Fruit fly (Drosophila melanogaster) whole organism, wandering third instar larva: ENCODE data around the gene Dscam4.

ENCODE experiments used
- Abd-B ChIP-seq: fragments of >200 bp; optimal IDR thresholded peaks from 2 replicates; lab custom pipeline; 2017; ENCODE audit warnings: missing biosample characterization, missing genetic modification characterization
- CG32264 ChIP-seq: fragments of 200-800 bp; sonication (Bioruptor generic); optimal IDR thresholded peaks from 2 replicates; lab custom pipeline; 2016; ENCODE audit warnings: missing biosample characterization, missing genetic modification characterization
- CrebA ChIP-seq: fragments of 200-800 bp; sonication (Bioruptor generic); optimal IDR thresholded peaks from 2 replicates; lab custom pipeline; 2016; ENCODE audit warnings: missing biosample characterization, mild to moderate bottlenecking, missing genetic modification characterization, borderline replicate concordance
- Dfd ChIP-seq: fragments of >200 bp; optimal IDR thresholded peaks from 2 replicates; lab custom pipeline; 2017; ENCODE audit warnings: missing biosample characterization, missing genetic modification characterization
- Dif ChIP-seq: fragments of 200-275, 200-300 bp; sonication (Bioruptor generic); optimal IDR thresholded peaks from 2 replicates; lab custom pipeline; 2018; ENCODE audit warnings: missing biosample characterization, missing genetic modification characterization; ENCODE audit not compliant: partially characterized antibody
- GATAd ChIP-seq: sonication (Bioruptor generic); optimal IDR thresholded peaks from 2 replicates; lab custom pipeline; 2016; ENCODE audit warnings: missing biosample characterization, missing genetic modification characterization
- HLH106 ChIP-seq: fragments of 200-800 bp; optimal IDR thresholded peaks from 3 replicates; lab custom pipeline; 2019; ENCODE audit warnings: missing biosample characterization, mild to moderate bottlenecking, missing genetic modification characterization, moderate library complexity
- Hnf4 ChIP-seq: fragments of 200-800 bp; sonication (Bioruptor generic); optimal IDR thresholded peaks from 2 replicates; lab custom pipeline; 2016; ENCODE audit warnings: missing biosample characterization, mild to moderate bottlenecking, missing genetic modification characterization
- Hr78 ChIP-seq: fragments of >200 bp; optimal IDR thresholded peaks from 2 replicates; lab custom pipeline; 2017; ENCODE audit warnings: missing biosample characterization, missing genetic modification characterization
- Hr83 ChIP-seq: fragments of 200-300 bp; sonication (Bioruptor generic); optimal IDR thresholded peaks from 2 replicates; lab custom pipeline; 2016; ENCODE audit warnings: missing biosample characterization, mild to moderate bottlenecking, missing genetic modification characterization, moderate library complexity; ENCODE audit not compliant: poor library complexity, severe bottlenecking
- Jra ChIP-seq: sonication (Bioruptor generic); optimal IDR thresholded peaks from 2 replicates; lab custom pipeline; 2016; ENCODE audit warnings: missing biosample characterization, missing genetic modification characterization
- Myc ChIP-seq: fragments of >200 bp; optimal IDR thresholded peaks from 2 replicates; lab custom pipeline; 2017
- N ChIP-seq: fragments of >200 bp; optimal IDR thresholded peaks from 2 replicates; lab custom pipeline; 2018; ENCODE audit warnings: missing biosample characterization, missing external identifiers, missing genetic modification characterization
- OdsH ChIP-seq: fragments of 200-800 bp; sonication (Bioruptor generic); optimal IDR thresholded peaks from 2 replicates; lab custom pipeline; 2016; ENCODE audit warnings: missing biosample characterization, mild to moderate bottlenecking, missing genetic modification characterization
- Rel ChIP-seq, 2 experiments: fragments of 200-800 bp; sonication (Bioruptor generic) in 1 of 2; optimal IDR thresholded peaks; 2 replicates in 1 of 2; 3 replicates in 1 of 2; lab custom pipeline; 2016 to 2019; ENCODE audit warnings: mild to moderate bottlenecking in 2 of 2, missing biosample characterization in 2 of 2, missing genetic modification characterization in 2 of 2, moderate library complexity in 1 of 2
- Sp1 ChIP-seq: fragments of 200-800 bp; sonication (Bioruptor generic); optimal IDR thresholded peaks from 3 replicates; lab custom pipeline; 2019; ENCODE audit warnings: missing biosample characterization, mild to moderate bottlenecking, missing genetic modification characterization, moderate library complexity
- Vsx2 ChIP-seq: fragments of 200-300, 225-300 bp; sonication (Bioruptor generic); optimal IDR thresholded peaks from 2 replicates; lab custom pipeline; 2018; ENCODE audit warnings: missing biosample characterization, missing genetic modification characterization; ENCODE audit not compliant: partially characterized antibody
- br ChIP-seq: fragments of 200-800 bp; sonication (Bioruptor generic); optimal IDR thresholded peaks from 2 replicates; lab custom pipeline; 2016; ENCODE audit warnings: missing biosample characterization, missing genetic modification characterization
- dl ChIP-seq, 2 experiments: fragments of 175-275, 200-275 bp in 1 of 2; fragments of 200-275 bp in 1 of 2; sonication (Bioruptor generic); optimal IDR thresholded peaks; lab custom pipeline; 2018; ENCODE audit warnings: mild to moderate bottlenecking in 2 of 2, missing biosample characterization in 2 of 2, missing genetic modification characterization in 2 of 2, moderate library complexity in 2 of 2; ENCODE audit not compliant: partially characterized antibody in 2 of 2, insufficient read depth in 1 of 2
- dmrt93B ChIP-seq: fragments of 200-800 bp; sonication (Bioruptor generic); optimal IDR thresholded peaks from 2 replicates; lab custom pipeline; 2018; ENCODE audit warnings: missing biosample characterization, mild to moderate bottlenecking, missing genetic modification characterization
- dsf ChIP-seq: sonication (Bioruptor generic); optimal IDR thresholded peaks from 2 replicates; lab custom pipeline; 2016; ENCODE audit warnings: missing biosample characterization, missing genetic modification characterization, borderline replicate concordance
- ey ChIP-seq: fragments of 200-800 bp; sonication (Bioruptor generic); optimal IDR thresholded peaks from 2 replicates; lab custom pipeline; 2016; ENCODE audit warnings: missing biosample characterization, missing genetic modification characterization
- foxo ChIP-seq, 2 experiments: fragments of 200-800 bp; sonication (Bioruptor generic); optimal IDR thresholded peaks; 2 replicates in 1 of 2; 3 replicates in 1 of 2; lab custom pipeline; 2016 to 2017; ENCODE audit warnings: missing biosample characterization in 2 of 2, missing genetic modification characterization in 2 of 2
- fru ChIP-seq: fragments of 200-800 bp; sonication (Bioruptor generic); optimal IDR thresholded peaks from 3 replicates; lab custom pipeline; 2016; ENCODE audit warnings: missing biosample characterization, mild to moderate bottlenecking, missing genetic modification characterization
- h ChIP-seq: fragments of 200-800 bp; sonication (Bioruptor generic); optimal IDR thresholded peaks from 3 replicates; lab custom pipeline; 2016; ENCODE audit warnings: missing biosample characterization, mild to moderate bottlenecking, missing genetic modification characterization
- jim ChIP-seq: fragments of 175-275, 200-325 bp; sonication (Bioruptor generic); optimal IDR thresholded peaks from 2 replicates; lab custom pipeline; 2016; ENCODE audit warnings: missing biosample characterization, mild to moderate bottlenecking, missing genetic modification characterization
- lola ChIP-seq: fragments of >200 bp; optimal IDR thresholded peaks from 2 replicates; lab custom pipeline; 2017; ENCODE audit warnings: missing biosample characterization, missing genetic modification characterization
- pan ChIP-seq: fragments of >200 bp; optimal IDR thresholded peaks from 2 replicates; lab custom pipeline; 2017
- psq ChIP-seq: fragments of 200-800 bp; sonication (Bioruptor generic); optimal IDR thresholded peaks from 3 replicates; lab custom pipeline; 2017; ENCODE audit warnings: missing biosample characterization, mild to moderate bottlenecking, missing genetic modification characterization, moderate library complexity
- rgr ChIP-seq: fragments of 200-800 bp; sonication (Bioruptor generic); optimal IDR thresholded peaks from 3 replicates; lab custom pipeline; 2016; ENCODE audit warnings: missing biosample characterization, mild to moderate bottlenecking, missing genetic modification characterization
- sage ChIP-seq: fragments of 200-800 bp; sonication (Bioruptor generic); optimal IDR thresholded peaks from 2 replicates; lab custom pipeline; 2016; ENCODE audit warnings: missing biosample characterization, mild to moderate bottlenecking, missing genetic modification characterization
- sv ChIP-seq: fragments of 200-800 bp; sonication (Bioruptor generic); optimal IDR thresholded peaks from 3 replicates; lab custom pipeline; 2016; ENCODE audit warnings: missing biosample characterization, missing genetic modification characterization
- woc ChIP-seq: sonication (Bioruptor generic); optimal IDR thresholded peaks from 2 replicates; lab custom pipeline; 2016; ENCODE audit warnings: missing biosample characterization, mild to moderate bottlenecking, missing genetic modification characterization

The Dscam4 gene

dm6 chr3L:8218883-8219282 is 19.6 kb upstream of the Dscam4 start, which contains the start of gene CG13674:
TSS of gene CG13674 (minus strand) at chr3L:8218983.
- TF ChIP-seq Rel (GFP tag; optimal IDR thresholded peaks at IDR 0.05; lab: Kevin White, UChicago) (no peak), Rel (tag; optimal IDR thresholded peaks at IDR 0.05; lab: Kevin White, UChicago) (no peak), CG32264 (GFP tag; lab: Kevin White, UChicago) (no peak), br (no peak), Sp1 (no peak), psq (GFP tag; lab: Kevin White, UChicago) (no peak), GATAd (GFP tag; lab: Kevin White, UChicago) (no peak), Hnf4 (GFP tag; lab: Kevin White, UChicago) (no peak), rgr (GFP tag; lab: Kevin White, UChicago) (no peak)

dm6 chr3L:8219687-8220086 is 18.8 kb upstream of the Dscam4 start:
- TF ChIP-seq fru (GFP tag; lab: Kevin White, UChicago) (no peak), Sp1 (no peak), GATAd (GFP tag; lab: Kevin White, UChicago) (no peak), rgr (GFP tag; lab: Kevin White, UChicago) (no peak), sv (no peak)
- TF ChIP-seq, all 38 proteins: peak for 0

- no peak for TF ChIP-seq br
- no peak for TF ChIP-seq jim (GFP tag; lab: Kevin White, UChicago)
- TF ChIP-seq Jra (GFP tag; lab: Kevin White, UChicago) = no peak
- no peak for TF ChIP-seq Dif (GFP tag; lab: Kevin White, UChicago)
- TF ChIP-seq Dfd = no peak
- TF ChIP-seq dmrt93B (GFP tag; lab: Kevin White, UChicago) = no peak
- TF ChIP-seq OdsH = no peak
- no peak for TF ChIP-seq Rel (GFP tag; optimal IDR thresholded peaks at IDR 0.05; lab: Kevin White, UChicago)
- no peak for TF ChIP-seq Rel (tag; optimal IDR thresholded peaks at IDR 0.05; lab: Kevin White, UChicago)
- no peak for TF ChIP-seq HLH106
- TF ChIP-seq h (GFP tag; lab: Kevin White, UChicago) = no peak
- no peak for TF ChIP-seq Hr78
- no peak for TF ChIP-seq lola (GFP tag; lab: Kevin White, UChicago)
- TF ChIP-seq psq (GFP tag; lab: Kevin White, UChicago) = no peak
- TF ChIP-seq, all 38 proteins: peak for 0
These were observed 16.6 kb upstream of the Dscam4 start, which contains the start of gene CG13678 for dm6 chr3L:8221835-8222234. TSS of gene CG13678 (plus strand) at chr3L:8222141.

dm6 chr3L:8228924-8229323 is 9.5 kb upstream of the Dscam4 start, which contains the start of gene eIF4E3:
TSS of gene eIF4E3 (plus strand) at chr3L:8229224.
- no peak for TF ChIP-seq Myc (lab: Kevin White, UChicago)
- TF ChIP-seq Vsx2 (GFP tag; lab: Kevin White, UChicago) = no peak
- TF ChIP-seq sage = no peak
- TF ChIP-seq CrebA (GFP tag; lab: Kevin White, UChicago) = no peak
- no peak for TF ChIP-seq rgr (GFP tag; lab: Kevin White, UChicago)
- no peak for TF ChIP-seq Hr83 (GFP tag; lab: Kevin White, UChicago)
- TF ChIP-seq N = no peak
- TF ChIP-seq CG32264 (GFP tag; lab: Kevin White, UChicago) = no peak
- TF ChIP-seq sv = no peak

- no peak for TF ChIP-seq ey
- TF ChIP-seq Jra (GFP tag; lab: Kevin White, UChicago) = no peak
- no peak for TF ChIP-seq Myc (lab: Kevin White, UChicago)
- no peak for TF ChIP-seq Abd-B (GFP tag; lab: Kevin White, UChicago)
- no peak for TF ChIP-seq br
- TF ChIP-seq pan (lab: Kevin White, UChicago) = no peak
- no peak for TF ChIP-seq CG32264 (GFP tag; lab: Kevin White, UChicago)
- no peak for TF ChIP-seq Dfd
- TF ChIP-seq Vsx2 (GFP tag; lab: Kevin White, UChicago) = no peak
- TF ChIP-seq dsf = no peak
These were observed 2.1 kb downstream of the Dscam4 start, which contains the start of gene CG7213 for dm6 chr3L:8240501-8240900. TSS of gene CG7213 (minus strand) at chr3L:8240601.

- TF ChIP-seq dsf (no peak), fru (GFP tag; lab: Kevin White, UChicago) (no peak), Hr78 (no peak), foxo (GFP tag; optimal IDR thresholded peaks at IDR 0.05; lab: Kevin White, UChicago) (no peak), dl (GFP tag; optimal IDR thresholded peaks at IDR 0.05; lab: Kevin White, UChicago; ENCODE audit: insufficient read depth in 1 of 2, partially characterized antibody in 2 of 2) (no peak), Dfd (no peak), woc (GFP tag; lab: Kevin White, UChicago) (no peak), Rel (GFP tag; optimal IDR thresholded peaks at IDR 0.05; lab: Kevin White, UChicago) (no peak), Rel (tag; optimal IDR thresholded peaks at IDR 0.05; lab: Kevin White, UChicago) (no peak)
- TF ChIP-seq, all 38 proteins: peak for 0
These were observed 2.5 kb downstream of the Dscam4 start for dm6 chr3L:8240932-8241331.
